Worm (Caenorhabditis elegans): Measurements from ENCODE around the gene C13E3.1.

- TF ChIP-seq ztf-4 (tag; optimal IDR thresholded peaks at IDR 0.05) (no peak), nhr-237 (tag; optimal IDR thresholded peaks at IDR 0.05) (no peak), snpc-4 (tag; optimal IDR thresholded peaks at IDR 0.05) (no peak), lin-13 (GFP tag; optimal IDR thresholded peaks at IDR 0.05) (no peak), sem-4 (tag; optimal IDR thresholded peaks at IDR 0.05) (no peak), nhr-77 (tag; optimal IDR thresholded peaks at IDR 0.05) (no peak), lin-39 (tag; optimal IDR thresholded peaks at IDR 0.05) (no peak)
Observed at ce11 chrX:8932387-8932786, 39.5 kb downstream of the C13E3.1 start.
